Fruit fly (Drosophila melanogaster) whole organism, adult: ENCODE results near the gene CG31051.

ENCODE experiments used
- CG11617 ChIP-seq: fragments of 200-800 bp; sonication (Bioruptor generic); optimal IDR thresholded peaks from 2 replicates; lab custom pipeline; 2017; ENCODE audit warnings: mild to moderate bottlenecking, missing biosample characterization, missing genetic modification reagents, missing genetic modification characterization
- CG12768 ChIP-seq: fragments of 200-800 bp; sonication (Bioruptor generic); optimal IDR thresholded peaks from 2 replicates; lab custom pipeline; 2017; ENCODE audit warnings: missing biosample characterization, missing genetic modification characterization, mild to moderate bottlenecking, moderate library complexity, missing genetic modification reagents
- CG14711 ChIP-seq: fragments of 200-800 bp; sonication (Bioruptor generic); optimal IDR thresholded peaks from 2 replicates; lab custom pipeline; 2018; ENCODE audit warnings: missing biosample characterization, mild to moderate bottlenecking, missing genetic modification characterization, moderate library complexity
- CG7045 ChIP-seq: fragments of 200-800 bp; sonication (Bioruptor generic); optimal IDR thresholded peaks from 2 replicates; lab custom pipeline; 2017; ENCODE audit warnings: missing biosample characterization, mild to moderate bottlenecking, missing genetic modification characterization
- Clk ChIP-seq: fragments of 200-800 bp; sonication (Bioruptor generic); optimal IDR thresholded peaks from 2 replicates; lab custom pipeline; 2017; ENCODE audit warnings: missing biosample characterization, missing genetic modification characterization
- Crg-1 ChIP-seq: fragments of 200-800 bp; sonication (Bioruptor generic); optimal IDR thresholded peaks from 2 replicates; lab custom pipeline; 2016; ENCODE audit warnings: missing biosample characterization, missing genetic modification characterization
- cnc ChIP-seq, 2 experiments: fragments of >200 bp; optimal IDR thresholded peaks; 2 replicates each; lab custom pipeline; 2017
- kay ChIP-seq: fragments of 200-800 bp; sonication (Bioruptor generic); peaks from one replicate; lab custom pipeline; 2016; ENCODE audit warnings: missing biosample characterization, missing genetic modification characterization, borderline replicate concordance
- ovo ChIP-seq: fragments of 200-800 bp; sonication (Bioruptor generic); optimal IDR thresholded peaks from 2 replicates; lab custom pipeline; 2016; ENCODE audit warnings: missing biosample characterization, missing genetic modification characterization

DNA sequence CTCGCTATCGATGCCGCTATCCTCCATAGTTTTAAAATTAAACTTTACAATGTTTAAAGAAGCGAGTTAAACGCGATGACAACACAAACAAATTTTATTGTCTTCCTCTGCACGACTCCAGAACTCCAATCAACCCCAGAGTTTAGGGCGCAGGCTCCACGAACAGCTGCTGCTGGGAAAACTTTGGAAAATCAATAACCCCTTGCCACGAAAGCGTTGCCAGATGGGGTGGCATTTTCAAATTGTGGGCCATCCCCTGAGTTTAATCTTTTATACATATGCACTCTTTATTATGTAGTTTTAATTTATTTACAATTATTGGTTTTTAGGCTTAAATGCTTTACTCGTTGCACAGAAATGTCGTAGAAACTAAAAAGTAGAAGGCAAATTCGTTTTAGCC is at the start of gene CG31051:
- TF ChIP-seq ovo (no peak), CG7045 (GFP tag; lab: Kevin White, UChicago) (no peak), CG11617 (GFP tag; lab: Kevin White, UChicago) (no peak), kay (GFP tag; lab: Kevin White, UChicago) (no peak), Clk (GFP tag; lab: Kevin White, UChicago) (no peak), CG14711 (tag; lab: Kevin White, UChicago) (no peak), cnc (optimal IDR thresholded peaks at IDR 0.05; lab: Kevin White, UChicago) (no peak), Crg-1 (GFP tag; lab: Kevin White, UChicago) (no peak), CG12768 (no peak)
